Fruit fly (Drosophila melanogaster) whole organism: ENCODE data around the gene CG45100.

Experiments used
- CG8478 ChIP-seq: fragments of >200 bp; optimal IDR thresholded peaks from 2 replicates; lab custom pipeline; 2018; ENCODE audit warnings: inconsistent platforms
- Dll ChIP-seq: fragments of >200 bp; optimal IDR thresholded peaks from 2 replicates; lab custom pipeline; 2017
- EcR ChIP-seq, 2 experiments: fragments of >200 bp; optimal IDR thresholded peaks; 2 replicates each; lab custom pipeline; 2017; ENCODE audit warnings: missing biosample characterization in 2 of 2, missing genetic modification characterization in 2 of 2, missing genetic modification reagents in 2 of 2
- psq ChIP-seq: fragments of >200 bp; optimal IDR thresholded peaks from 2 replicates; lab custom pipeline; 2017
- usp ChIP-seq: fragments of >200 bp; optimal IDR thresholded peaks from 2 replicates; lab custom pipeline; 2017; ENCODE audit warnings: missing biosample characterization, missing genetic modification characterization, mixed read lengths

DNA sequence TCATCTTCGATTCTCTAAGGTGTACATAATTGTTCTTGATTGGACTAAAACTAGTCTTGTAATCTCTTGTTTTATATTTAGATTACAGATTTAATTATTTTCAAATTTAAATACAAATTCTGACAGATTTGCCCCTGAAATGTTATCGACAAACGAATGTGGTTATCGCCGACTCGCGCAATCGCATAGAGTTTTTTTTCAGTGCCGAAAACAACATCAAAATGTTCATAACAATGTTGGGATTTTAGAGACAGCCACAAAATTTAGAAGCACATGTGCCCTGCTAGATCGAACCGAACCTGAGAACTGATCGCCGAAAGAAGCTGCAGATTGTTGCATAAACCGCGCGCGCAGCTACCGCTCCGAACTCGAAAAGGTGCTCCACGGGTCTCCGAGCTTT lies 6.8 kb downstream of the CG45100 start, which contains the start of gene POLDIP2:
- TF ChIP-seq usp (GFP tag; lab: Kevin White, UChicago), result no peak
- no peak for TF ChIP-seq psq (lab: Kevin White, UChicago)
- no peak for TF ChIP-seq Dll (lab: Kevin White, UChicago)
- TF ChIP-seq CG8478 (lab: Kevin White, UChicago), result no peak
- TF ChIP-seq EcR (GFP tag; optimal IDR thresholded peaks at IDR 0.05; lab: Kevin White, UChicago), result no peak
